Worm (Caenorhabditis elegans) whole organism, L3 larva: Measurements from ENCODE around the gene pho-14.
A peak's percentile ranks its signal among the peaks of the same experiment; 100 is the strongest.
"Not testable (repeated sequence)": the region's sequence is repeated elsewhere in the genome, so short reads cannot be mapped to it uniquely, and the experiment has no call there.

Experiments used
- R02D3.7 ChIP-seq: fragments of 150-350 bp; optimal IDR thresholded peaks from 2 replicates; lab custom pipeline; 2014; ENCODE audit warnings: missing biosample characterization, missing genetic modification characterization
- aly-2 ChIP-seq: fragments of 150-350 bp; optimal IDR thresholded peaks from 2 replicates; lab custom pipeline; 2014; ENCODE audit warnings: missing biosample characterization, missing genetic modification characterization
- ama-1 ChIP-seq: fragments of 150-350 bp; optimal IDR thresholded peaks from 2 replicates; lab custom pipeline; 2018
- ceh-16 ChIP-seq: sonication (generic microtip); optimal IDR thresholded peaks from 2 replicates; lab custom pipeline; 2017; ENCODE audit warnings: missing biosample characterization, missing genetic modification characterization
- ceh-28 ChIP-seq: fragments of 150-350 bp; optimal IDR thresholded peaks from 2 replicates; lab custom pipeline; 2014; ENCODE audit warnings: missing biosample characterization, missing genetic modification reagents, missing genetic modification characterization
- ceh-82 ChIP-seq: fragments of 150-350 bp; optimal IDR thresholded peaks from 2 replicates; lab custom pipeline; 2014; ENCODE audit warnings: missing biosample characterization, missing genetic modification characterization
- ceh-9 ChIP-seq: sonication (generic microtip); optimal IDR thresholded peaks from 2 replicates; lab custom pipeline; 2018; ENCODE audit warnings: missing biosample characterization, missing genetic modification characterization
- daf-12 ChIP-seq: fragments of 150-350 bp; optimal IDR thresholded peaks from 2 replicates; lab custom pipeline; 2014; ENCODE audit warnings: missing biosample characterization, missing genetic modification reagents, missing genetic modification characterization
- egl-27 ChIP-seq: sonication (generic microtip); optimal IDR thresholded peaks from 4 replicates; lab custom pipeline; 2017; ENCODE audit warnings: missing biosample characterization, missing genetic modification reagents, missing genetic modification characterization
- egl-5 ChIP-seq: fragments of 150-350 bp; optimal IDR thresholded peaks from 2 replicates; lab custom pipeline; 2017; ENCODE audit warnings: missing biosample characterization, missing genetic modification reagents, missing genetic modification characterization, inconsistent platforms
- elt-1 ChIP-seq: fragments of 150-350 bp; optimal IDR thresholded peaks from 2 replicates; lab custom pipeline; 2014; ENCODE audit warnings: missing biosample characterization, missing genetic modification characterization
- elt-2 ChIP-seq: sonication (generic microtip); optimal IDR thresholded peaks from 2 replicates; lab custom pipeline; 2016; ENCODE audit warnings: missing genetic modification reagents, mild to moderate bottlenecking, missing genetic modification characterization, missing compliant biosample characterization
- elt-3 ChIP-seq, 3 experiments: fragments of 150-350 bp in 1 of 3; sonication (generic microtip) in 2 of 3; optimal IDR thresholded peaks; 2 replicates in 2 of 3; 4 replicates in 1 of 3; lab custom pipeline; 2014 to 2017; ENCODE audit warnings: missing biosample characterization in 3 of 3, missing genetic modification characterization in 3 of 3
- eor-1 ChIP-seq, 2 experiments: fragments of 150-350 bp; optimal IDR thresholded peaks; 2 replicates each; lab custom pipeline; 2014 to 2018; ENCODE audit warnings: missing biosample characterization in 2 of 2, missing genetic modification characterization in 2 of 2
- fkh-10 ChIP-seq: sonication (generic microtip); optimal IDR thresholded peaks from 2 replicates; lab custom pipeline; 2017; ENCODE audit warnings: missing biosample characterization, missing genetic modification reagents, missing genetic modification characterization
- fkh-2 ChIP-seq: fragments of 150-350 bp; optimal IDR thresholded peaks from 2 replicates; lab custom pipeline; 2014; ENCODE audit warnings: missing biosample characterization, missing genetic modification reagents, missing genetic modification characterization
- jun-1 ChIP-seq: fragments of 150-350 bp; optimal IDR thresholded peaks from 2 replicates; lab custom pipeline; 2014; ENCODE audit warnings: missing biosample characterization, missing genetic modification reagents, missing genetic modification characterization
- lin-39 ChIP-seq: fragments of 150-350 bp; optimal IDR thresholded peaks from 2 replicates; lab custom pipeline; 2018; ENCODE audit warnings: missing biosample characterization, missing genetic modification reagents, missing genetic modification characterization
- mdl-1 ChIP-seq: fragments of 150-350 bp; optimal IDR thresholded peaks from 2 replicates; lab custom pipeline; 2014; ENCODE audit warnings: missing biosample characterization, missing genetic modification characterization
- mml-1 ChIP-seq: fragments of 150-350 bp; sonication (generic microtip); optimal IDR thresholded peaks from 3 replicates; lab custom pipeline; 2014; ENCODE audit warnings: missing biosample characterization, missing genetic modification characterization
- nfya-1 ChIP-seq: sonication (generic microtip); optimal IDR thresholded peaks from 2 replicates; lab custom pipeline; 2017; ENCODE audit warnings: missing genetic modification characterization, mild to moderate bottlenecking, missing compliant biosample characterization, antibody characterized with exemption, moderate library complexity; ENCODE audit not compliant: insufficient read depth
- nhr-12 ChIP-seq: fragments of 150-350 bp; optimal IDR thresholded peaks from 2 replicates; lab custom pipeline; 2014; ENCODE audit warnings: missing biosample characterization, missing genetic modification characterization
- nhr-237 ChIP-seq: fragments of 150-350 bp; optimal IDR thresholded peaks from 2 replicates; lab custom pipeline; 2014; ENCODE audit warnings: missing biosample characterization, missing genetic modification characterization
- nhr-28 ChIP-seq: fragments of 150-350 bp; optimal IDR thresholded peaks from 2 replicates; lab custom pipeline; 2014; ENCODE audit warnings: missing biosample characterization, missing genetic modification characterization
- nhr-43 ChIP-seq: sonication (generic microtip); optimal IDR thresholded peaks from 2 replicates; lab custom pipeline; 2016; ENCODE audit warnings: mild to moderate bottlenecking, missing genetic modification characterization, missing compliant biosample characterization; ENCODE audit not compliant: poor library complexity, severe bottlenecking
- nhr-67 ChIP-seq: fragments of 150-350 bp; optimal IDR thresholded peaks from 2 replicates; lab custom pipeline; 2014; ENCODE audit warnings: missing biosample characterization, missing genetic modification characterization
- nhr-76 ChIP-seq: fragments of 150-350 bp; sonication (generic microtip); optimal IDR thresholded peaks from 5 replicates; lab custom pipeline; 2014; ENCODE audit warnings: missing biosample characterization, missing genetic modification characterization
- pha-4 ChIP-seq: fragments of 150-350 bp; optimal IDR thresholded peaks from 2 replicates; lab custom pipeline; 2014; ENCODE audit warnings: missing biosample characterization, missing genetic modification reagents, missing genetic modification characterization
- pqm-1 ChIP-seq: fragments of 150-350 bp; optimal IDR thresholded peaks from 2 replicates; lab custom pipeline; 2017; ENCODE audit warnings: missing biosample characterization, missing genetic modification characterization, inconsistent platforms
- sea-2 ChIP-seq: fragments of 150-350 bp; sonication (generic microtip); optimal IDR thresholded peaks from 4 replicates; lab custom pipeline; 2014; ENCODE audit warnings: missing biosample characterization, missing genetic modification reagents, missing genetic modification characterization
- skn-1 ChIP-seq: fragments of 150-350 bp; optimal IDR thresholded peaks from 2 replicates; lab custom pipeline; 2014; ENCODE audit warnings: missing biosample characterization, missing genetic modification characterization
- unc-39 ChIP-seq: sonication (generic microtip); optimal IDR thresholded peaks from 4 replicates; lab custom pipeline; 2017; ENCODE audit warnings: missing biosample characterization, missing genetic modification characterization
- unc-62 ChIP-seq: fragments of 150-350 bp; sonication (generic microtip); optimal IDR thresholded peaks from 4 replicates; lab custom pipeline; 2014; ENCODE audit warnings: missing biosample characterization, missing genetic modification reagents, missing genetic modification characterization
- zag-1 ChIP-seq: fragments of 150-350 bp; optimal IDR thresholded peaks from 2 replicates; lab custom pipeline; 2014; ENCODE audit warnings: missing biosample characterization, missing genetic modification characterization
- ztf-11 ChIP-seq: fragments of 150-350 bp; optimal IDR thresholded peaks from 2 replicates; lab custom pipeline; 2014; ENCODE audit warnings: missing biosample characterization, missing genetic modification characterization
- ztf-4 ChIP-seq: fragments of 150-350 bp; optimal IDR thresholded peaks from 2 replicates; lab custom pipeline; 2014; ENCODE audit warnings: missing biosample characterization, missing genetic modification characterization

The pho-14 gene

DNA sequence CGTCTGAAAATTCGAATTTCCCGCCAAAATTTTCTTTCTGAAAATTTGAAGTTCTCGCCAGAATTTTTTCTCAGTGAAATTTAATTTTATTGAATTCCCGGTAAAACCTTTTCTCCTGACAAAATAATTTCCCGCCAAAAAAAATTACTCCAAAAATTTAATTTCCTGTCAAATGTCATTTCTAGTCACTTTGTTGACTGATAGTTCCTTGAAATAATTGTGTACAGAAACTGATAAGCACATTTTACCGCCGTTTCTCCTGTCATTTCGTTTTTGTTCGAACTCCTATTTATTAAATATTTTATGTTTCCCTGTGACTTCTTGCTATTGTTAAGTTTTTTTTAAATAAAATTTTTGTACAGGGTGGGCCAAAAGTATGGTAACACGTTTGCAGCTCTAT, 36.7 kb downstream of the pho-14 start:
- TF ChIP-seq lin-39 (tag; lab: Kevin White, UChicago) (no peak), elt-2 (peak; percentile 52), jun-1 (tag; lab: Kevin White, UChicago) (no peak)

DNA sequence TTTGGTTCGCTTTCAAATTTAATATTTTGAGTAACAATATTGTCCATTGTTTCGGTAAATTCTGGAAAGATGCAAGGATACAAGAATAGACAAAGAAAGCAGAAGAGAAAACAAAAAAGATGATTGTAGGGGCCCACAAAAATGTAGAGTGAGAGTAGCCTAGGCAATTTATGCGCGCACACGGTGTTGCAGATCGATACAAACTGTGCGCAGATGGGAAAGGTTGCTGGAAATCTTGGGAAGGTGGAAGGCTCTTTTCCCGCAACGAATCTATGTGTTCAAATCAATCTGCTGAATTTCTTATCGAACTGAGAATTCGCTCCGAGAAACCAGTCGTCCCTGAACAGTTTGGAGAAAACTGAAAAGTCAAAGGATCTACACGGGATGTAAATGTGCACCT, 39.9 kb downstream of the pho-14 start, which contains the start of gene btb-10:
Gene btb-10 (minus strand): TSS at position 101 of the 400 bp plus-strand sequence.
- TF ChIP-seq ceh-9, ceh-16, daf-12 (tag; lab: Kevin White, UChicago): not testable (repeated sequence)

DNA sequence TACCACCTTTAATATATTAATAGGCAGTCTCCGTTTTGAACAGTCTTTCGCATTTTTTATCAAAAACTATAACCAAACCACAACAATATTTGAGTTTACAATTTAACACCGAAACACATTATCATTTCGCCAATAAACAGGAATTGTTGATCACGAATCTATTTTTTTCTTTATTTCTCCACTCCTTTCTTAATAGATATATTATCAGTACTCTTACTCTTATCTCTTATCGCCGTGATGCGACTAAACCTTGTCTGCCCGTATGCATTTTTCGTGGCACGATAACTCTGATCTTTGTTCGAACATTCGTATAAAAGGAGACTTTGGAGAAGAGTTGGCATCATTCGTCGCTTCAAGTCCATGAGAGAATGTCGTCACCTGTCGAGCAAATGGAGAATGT, 43.8 kb downstream of the pho-14 start:
- TF ChIP-seq fkh-2 (no peak), nhr-28 (tag; lab: Kevin White, UChicago) (no peak), eor-1 (tag; optimal IDR thresholded peaks at IDR 0.05; lab: Kevin White, UChicago) (no peak), mdl-1 (tag; lab: Kevin White, UChicago) (no peak), ceh-82 (tag; lab: Kevin White, UChicago) (no peak), ceh-28 (tag; lab: Kevin White, UChicago) (no peak), nhr-237 (tag; lab: Kevin White, UChicago) (no peak), fkh-10 (GFP tag; lab: Kevin White, UChicago) (no peak), skn-1 (tag; lab: Kevin White, UChicago) (no peak), pqm-1 (tag; lab: Kevin White, UChicago) (peak; percentile 85), pha-4 (tag; lab: Kevin White, UChicago) (peak; percentile 46), nhr-67 (tag; lab: Kevin White, UChicago) (no peak), ceh-9 (tag; lab: Kevin White, UChicago) (no peak), nfya-1 (tag; lab: Kevin White, UChicago) (no peak), nhr-43 (tag; lab: Kevin White, UChicago) (no peak), egl-5 (tag; lab: Kevin White, UChicago) (no peak), aly-2 (tag; lab: Kevin White, UChicago) (no peak), sea-2 (GFP tag; lab: Kevin White, UChicago) (no peak), nhr-12 (tag; lab: Kevin White, UChicago) (no peak), nhr-76 (tag; lab: Kevin White, UChicago) (no peak), mml-1 (tag; lab: Kevin White, UChicago) (no peak), egl-27 (tag; lab: Kevin White, UChicago) (no peak), jun-1 (tag; lab: Kevin White, UChicago) (peak; percentile 44), ztf-4 (tag; lab: Kevin White, UChicago) (no peak), ztf-11 (tag; lab: Kevin White, UChicago) (no peak), elt-3 (tag; optimal IDR thresholded peaks at IDR 0.05; lab: Kevin White, UChicago) (no peak), elt-2 (peak; percentile 97), R02D3.7 (tag; lab: Kevin White, UChicago) (no peak), unc-39 (tag; lab: Kevin White, UChicago) (no peak)

DNA sequence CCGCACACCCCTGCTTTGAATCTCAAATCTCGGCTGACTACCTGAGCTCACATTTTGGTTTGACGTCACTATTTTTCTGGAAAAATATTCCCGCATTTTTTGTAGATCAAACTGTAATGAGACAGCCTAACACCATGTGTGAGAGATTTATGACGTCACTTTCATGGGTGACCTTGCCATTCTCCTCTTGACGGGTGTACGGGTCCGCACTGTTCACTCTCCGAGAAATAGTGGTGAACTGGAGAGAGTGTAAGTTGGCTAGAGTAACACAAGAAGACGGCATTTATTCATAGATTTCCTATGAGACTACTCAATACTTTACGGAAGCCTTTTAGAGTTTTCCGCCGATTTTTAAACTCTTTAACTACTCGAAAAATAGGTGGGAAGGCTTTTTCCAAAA, 45.9 kb downstream of the pho-14 start, which contains the start of gene K02E7.7:
Gene K02E7.7 (plus strand): TSS at position 301 of the 400 bp plus-strand sequence.
- TF ChIP-seq fkh-2; nhr-43 (tag; lab: Kevin White, UChicago); aly-2 (tag; lab: Kevin White, UChicago): not testable (repeated sequence)
- TF ChIP-seq, all 47 proteins: peak for 0; not testable (repeated sequence) for 47

- TF ChIP-seq zag-1 (no peak), ztf-4 (tag; lab: Kevin White, UChicago) (no peak), ceh-82 (tag; lab: Kevin White, UChicago) (no peak), daf-12 (tag; lab: Kevin White, UChicago) (no peak), lin-39 (tag; lab: Kevin White, UChicago) (no peak), unc-39 (tag; lab: Kevin White, UChicago) (no peak), eor-1 (tag; optimal IDR thresholded peaks at IDR 0.05; lab: Kevin White, UChicago) (no peak), egl-27 (tag; lab: Kevin White, UChicago) (no peak), unc-62 (no peak), nhr-76 (tag; lab: Kevin White, UChicago) (no peak), nhr-67 (tag; lab: Kevin White, UChicago) (no peak), fkh-2 (no peak), ama-1 (lab: Kevin White, UChicago) (no peak), ceh-28 (tag; lab: Kevin White, UChicago) (no peak), elt-1 (tag; lab: Kevin White, UChicago) (no peak)
Measured at ce11 chrII:1049849-1050248, 50.8 kb downstream of the pho-14 start, which contains the start of gene fbxb-40. Gene fbxb-40, minus strand, starts transcription at chrII:1049949.
